Worm (Caenorhabditis elegans): ENCODE data around the gene R08A2.5.
A peak's percentile ranks its signal among the peaks of the same experiment; 100 is the strongest.

Gene R08A2.5

ce11 chrV:14685435-14686058 lies 26.9 kb upstream of the R08A2.5 start, which contains the start of gene C47E8.4 (continued):
- TF ChIP-seq tlp-1 (tag; optimal IDR thresholded peaks at IDR 0.05) (no peak), C34B4.2 (tag; optimal IDR thresholded peaks at IDR 0.05) (peak; percentile 89), dpl-1 (GFP tag; optimal IDR thresholded peaks at IDR 0.05) (peak; percentile 90), nhr-47 (tag; optimal IDR thresholded peaks at IDR 0.05) (peak; percentile 99), unc-30 (tag; optimal IDR thresholded peaks at IDR 0.05) (peak; percentile 67), hlh-17 (GFP tag; optimal IDR thresholded peaks at IDR 0.05; ENCODE audit: borderline replicate concordance) (peak; percentile 85), zag-1 (tag; optimal IDR thresholded peaks at IDR 0.05) (peak; percentile 93), sptf-1 (tag; optimal IDR thresholded peaks at IDR 0.05) (no peak)

DNA sequence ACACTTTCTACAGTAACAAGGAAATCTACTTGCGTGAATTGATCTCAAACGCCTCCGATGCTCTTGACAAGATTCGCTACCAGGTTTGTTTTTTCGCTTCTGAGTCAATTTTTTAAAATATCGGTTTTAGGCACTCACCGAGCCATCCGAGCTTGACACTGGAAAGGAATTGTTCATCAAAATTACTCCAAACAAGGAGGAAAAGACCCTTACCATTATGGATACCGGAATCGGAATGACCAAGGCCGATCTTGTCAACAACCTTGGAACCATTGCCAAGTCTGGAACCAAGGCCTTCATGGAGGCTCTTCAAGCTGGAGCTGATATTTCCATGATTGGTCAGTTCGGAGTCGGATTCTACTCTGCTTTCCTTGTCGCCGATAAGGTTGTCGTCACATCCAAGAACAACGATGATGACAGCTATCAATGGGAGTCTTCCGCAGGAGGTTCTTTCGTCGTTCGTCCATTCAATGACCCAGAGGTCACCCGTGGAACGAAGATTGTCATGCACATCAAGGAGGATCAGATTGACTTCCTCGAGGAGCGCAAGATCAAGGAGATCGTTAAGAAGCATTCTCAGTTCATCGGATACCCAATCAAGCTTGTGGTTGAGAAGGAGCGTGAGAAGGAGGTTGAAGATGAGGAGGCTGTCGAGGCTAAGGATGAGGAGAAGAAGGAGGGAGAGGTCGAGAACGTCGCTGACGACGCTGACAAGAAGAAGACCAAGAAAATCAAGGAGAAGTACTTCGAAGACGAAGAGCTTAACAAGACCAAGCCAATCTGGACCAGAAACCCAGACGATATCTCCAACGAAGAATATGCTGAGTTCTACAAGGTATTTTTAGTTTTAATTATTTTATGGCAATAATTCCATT lies 25.9 kb upstream of the R08A2.5 start:
- TF ChIP-seq hpl-2 (GFP tag; optimal IDR thresholded peaks at IDR 0.05) (no peak), tlp-1 (tag; optimal IDR thresholded peaks at IDR 0.05) (no peak), nhr-84 (tag; optimal IDR thresholded peaks at IDR 0.05) (peak; percentile 70), mep-1 (tag; optimal IDR thresholded peaks at IDR 0.05) (peak; percentile 26), alr-1 (tag; optimal IDR thresholded peaks at IDR 0.05; ENCODE audit: borderline replicate concordance) (peak; percentile 100), sup-37 (GFP tag; optimal IDR thresholded peaks at IDR 0.05) (no peak), ceh-63 (GFP tag; optimal IDR thresholded peaks at IDR 0.05) (peak; percentile 50), rnt-1 (tag; optimal IDR thresholded peaks at IDR 0.05) (peak; percentile 26), efl-1 (optimal IDR thresholded peaks at IDR 0.05) (no peak), efl-1 (GFP tag; optimal IDR thresholded peaks at IDR 0.05 in 1 of 2) (peak in 1 of 2 experiments; percentile 11), xbp-1 (tag; optimal IDR thresholded peaks at IDR 0.05) (no peak), nhr-85 (tag) (peak; percentile 50), ztf-4 (tag; optimal IDR thresholded peaks at IDR 0.05) (peak; percentile 18), fkh-8 (tag; optimal IDR thresholded peaks at IDR 0.05) (no peak), elt-2 (tag; optimal IDR thresholded peaks at IDR 0.05) (peak; percentile 3), lin-14 (GFP tag; optimal IDR thresholded peaks at IDR 0.05) (peak; percentile 5), efl-3 (GFP tag; optimal IDR thresholded peaks at IDR 0.05) (no peak), skn-1 (tag; optimal IDR thresholded peaks at IDR 0.05) (peak; percentile 20), ama-1 (optimal IDR thresholded peaks at IDR 0.05) (peak; percentile 85), aha-1 (tag; optimal IDR thresholded peaks at IDR 0.05) (no peak), dpl-1 (GFP tag; optimal IDR thresholded peaks at IDR 0.05) (no peak), ztf-11 (tag; optimal IDR thresholded peaks at IDR 0.05) (peak in 1 of 2 experiments; percentile 18), ceh-88 (GFP tag; IDR thresholded peaks at IDR 0.05) (no peak), zip-4 (GFP tag; optimal IDR thresholded peaks at IDR 0.05) (no peak)

ce11 chrV:14687106-14687964 lies 25.1 kb upstream of the R08A2.5 start:
- peak; percentile 62 for TF ChIP-seq nhr-85 (tag)
- peak; percentile 68 for TF ChIP-seq ama-1 (optimal IDR thresholded peaks at IDR 0.05)
- TF ChIP-seq rnt-1 (tag; optimal IDR thresholded peaks at IDR 0.05), result peak; percentile 1
- no peak for TF ChIP-seq ceh-63 (GFP tag; optimal IDR thresholded peaks at IDR 0.05)
- no peak for TF ChIP-seq efl-1 (optimal IDR thresholded peaks at IDR 0.05)
- TF ChIP-seq efl-1 (GFP tag; optimal IDR thresholded peaks at IDR 0.05 in 1 of 2), result peak in 1 of 2 experiments; percentile 78
- TF ChIP-seq skn-1 (tag; optimal IDR thresholded peaks at IDR 0.05), result peak; percentile 21
- TF ChIP-seq ztf-11 (tag; optimal IDR thresholded peaks at IDR 0.05), result peak in 1 of 2 experiments; percentile 7
- no peak for TF ChIP-seq unc-86 (tag; optimal IDR thresholded peaks at IDR 0.05)
